Fruit fly (Drosophila melanogaster) whole organism, embryonic: ENCODE data around the gene CG13026.

Experiments used
- Antp ChIP-seq: fragments of 200-800 bp; sonication (Bioruptor generic); optimal IDR thresholded peaks from 3 replicates; lab custom pipeline; 2016; ENCODE audit warnings: missing biosample characterization, missing genetic modification characterization
- Atf3 ChIP-seq: fragments of 200-800 bp; sonication (Bioruptor generic); optimal IDR thresholded peaks from 3 replicates; lab custom pipeline; 2016; ENCODE audit warnings: missing biosample characterization, missing genetic modification characterization
- Atf6 ChIP-seq: fragments of 200-800 bp; sonication (Bioruptor generic); IDR thresholded peaks from 2 replicates; pipeline ENCODE4 v1.3.6; 2022; ENCODE audit warnings: missing biosample characterization, missing genetic modification characterization
- BEAF-32 ChIP-seq: fragments of 200-800 bp; sonication (Bioruptor generic); optimal IDR thresholded peaks from 3 replicates; lab custom pipeline; 2017; ENCODE audit warnings: missing biosample characterization, missing genetic modification characterization, mild to moderate bottlenecking, moderate library complexity, missing genetic modification reagents
- Bgb ChIP-seq: fragments of 200-800 bp; sonication (Bioruptor generic); IDR thresholded peaks from 2 replicates; pipeline ENCODE4 v1.3.6; 2022; ENCODE audit warnings: missing biosample characterization, missing genetic modification characterization; ENCODE audit not compliant: partially characterized antibody
- Bteb2 ChIP-seq: fragments of 200-800 bp; sonication (Bioruptor generic); optimal IDR thresholded peaks from 2 replicates; lab custom pipeline; 2016; ENCODE audit warnings: missing biosample characterization, missing genetic modification characterization
- CG10321 ChIP-seq: fragments of 200-800 bp; sonication (Bioruptor generic); IDR thresholded peaks from 2 replicates; pipeline ENCODE4 v1.3.6; 2022; ENCODE audit warnings: missing biosample characterization, missing genetic modification characterization
- CG15073 ChIP-seq: fragments of 200-800 bp; sonication (Bioruptor generic); optimal IDR thresholded peaks from 2 replicates; lab custom pipeline; 2016; ENCODE audit warnings: missing biosample characterization, missing genetic modification characterization
- CG15601 ChIP-seq: fragments of 200-800 bp; sonication (Bioruptor generic); optimal IDR thresholded peaks from 3 replicates; lab custom pipeline; 2019; ENCODE audit warnings: missing biosample characterization, mild to moderate bottlenecking, missing genetic modification characterization, moderate library complexity
- CG18262 ChIP-seq: fragments of 200-800 bp; optimal IDR thresholded peaks from 3 replicates; lab custom pipeline; 2019; ENCODE audit warnings: missing biosample characterization, mild to moderate bottlenecking, missing genetic modification characterization, moderate library complexity
- CG1832 ChIP-seq: fragments of 200-800 bp; sonication (Bioruptor generic); optimal IDR thresholded peaks from 2 replicates; lab custom pipeline; 2017; ENCODE audit warnings: missing biosample characterization, mild to moderate bottlenecking, missing genetic modification characterization, inconsistent platforms
- CG2889 ChIP-seq: fragments of 200-800 bp; sonication (Bioruptor generic); IDR thresholded peaks from 3 replicates; pipeline ENCODE4 v1.3.6; 2022; ENCODE audit warnings: missing biosample characterization, missing genetic modification characterization
- CG6175 ChIP-seq: fragments of 200-800 bp; sonication (Bioruptor generic); IDR thresholded peaks from 3 replicates; pipeline ENCODE4 v1.3.6; 2022; ENCODE audit warnings: missing biosample characterization, missing genetic modification characterization
- CG7928 ChIP-seq: fragments of 200-800 bp; sonication (Bioruptor generic); optimal IDR thresholded peaks from 2 replicates; lab custom pipeline; 2017; ENCODE audit warnings: missing biosample characterization, mild to moderate bottlenecking, missing genetic modification characterization
- Dfd ChIP-seq, 2 experiments: fragments of >200 bp; optimal IDR thresholded peaks; 2 replicates each; lab custom pipeline; 2017; ENCODE audit warnings: missing biosample characterization in 2 of 2, missing genetic modification characterization in 2 of 2
- Fer1 ChIP-seq: fragments of 200-800 bp; sonication (Bioruptor generic); optimal IDR thresholded peaks from 2 replicates; lab custom pipeline; 2017; ENCODE audit warnings: missing biosample characterization, mild to moderate bottlenecking, missing genetic modification characterization
- HmgD ChIP-seq: fragments of 200-800 bp; sonication (Bioruptor generic); optimal IDR thresholded peaks from 3 replicates; lab custom pipeline; 2016; ENCODE audit warnings: missing biosample characterization, missing genetic modification characterization
- Hr3 ChIP-seq: fragments of 200-800 bp; sonication (Bioruptor generic); optimal IDR thresholded peaks from 3 replicates; lab custom pipeline; 2016; ENCODE audit warnings: missing biosample characterization, missing genetic modification characterization
- MBD-R2 ChIP-seq: fragments of 200-800 bp; sonication (Bioruptor generic); IDR thresholded peaks from 2 replicates; pipeline ENCODE4 v1.3.6; 2022; ENCODE audit warnings: missing biosample characterization, missing genetic modification characterization
- Oli ChIP-seq: fragments of 200-800 bp; sonication (Bioruptor generic); optimal IDR thresholded peaks from 2 replicates; lab custom pipeline; 2018; ENCODE audit warnings: missing biosample characterization, mild to moderate bottlenecking, missing genetic modification characterization, moderate library complexity
- Sin3A ChIP-seq: fragments of >200 bp; optimal IDR thresholded peaks from 2 replicates; lab custom pipeline; 2018
- Sox100B ChIP-seq: fragments of 200-800 bp; sonication (Bioruptor generic); optimal IDR thresholded peaks from 3 replicates; lab custom pipeline; 2018; ENCODE audit warnings: missing biosample characterization, mild to moderate bottlenecking, missing genetic modification characterization
- amos ChIP-seq: fragments of 200-800 bp; sonication (Bioruptor generic); IDR thresholded peaks from 2 replicates; pipeline ENCODE4 v1.3.6; 2022; ENCODE audit warnings: missing biosample characterization, missing genetic modification characterization; ENCODE audit not compliant: partially characterized antibody
- chn ChIP-seq: fragments of 200-800 bp; sonication (Bioruptor generic); optimal IDR thresholded peaks from 2 replicates; lab custom pipeline; 2016; ENCODE audit warnings: missing biosample characterization, missing genetic modification characterization
- crc ChIP-seq: fragments of 200-800 bp; sonication (Bioruptor generic); optimal IDR thresholded peaks from 2 replicates; lab custom pipeline; 2016; ENCODE audit warnings: missing biosample characterization, missing genetic modification characterization
- cwo ChIP-seq: fragments of 200-800 bp; sonication (Bioruptor generic); optimal IDR thresholded peaks from 3 replicates; lab custom pipeline; 2017; ENCODE audit warnings: missing biosample characterization, missing genetic modification characterization, mild to moderate bottlenecking, moderate library complexity, missing genetic modification reagents
- danr ChIP-seq: fragments of 200-800 bp; sonication (Bioruptor generic); IDR thresholded peaks from 2 replicates; pipeline ENCODE4 v1.3.6; 2022; ENCODE audit warnings: missing biosample characterization, missing genetic modification characterization
- dimm ChIP-seq: fragments of 200-800 bp; sonication (Bioruptor generic); IDR thresholded peaks from 2 replicates; pipeline ENCODE4 v1.3.6; 2022; ENCODE audit warnings: missing biosample characterization, missing genetic modification characterization
- dmrt11E ChIP-seq: fragments of 200-800 bp; sonication (Bioruptor generic); optimal IDR thresholded peaks from 3 replicates; lab custom pipeline; 2018; ENCODE audit warnings: missing biosample characterization, mild to moderate bottlenecking, missing genetic modification characterization, moderate library complexity
- gem ChIP-seq: fragments of 200-800 bp; sonication (Bioruptor generic); optimal IDR thresholded peaks from 2 replicates; lab custom pipeline; 2019; ENCODE audit warnings: missing biosample characterization, mild to moderate bottlenecking, missing genetic modification characterization, moderate library complexity
- h ChIP-seq: fragments of >200 bp; optimal IDR thresholded peaks from 2 replicates; lab custom pipeline; 2017
- hkb ChIP-seq, 2 experiments: fragments of 200-800 bp in 1 of 2; fragments of >200 bp in 1 of 2; sonication (Bioruptor generic) in 1 of 2; IDR thresholded peaks in 1 of 2; optimal IDR thresholded peaks in 1 of 2; 2 replicates each; pipeline versions ENCODE4 v1.3.6 to Lab custom; 2017 to 2022; ENCODE audit warnings: missing biosample characterization in 1 of 2, missing genetic modification characterization in 1 of 2
- kah ChIP-seq: fragments of 200-800 bp; sonication (Bioruptor generic); optimal IDR thresholded peaks from 2 replicates; lab custom pipeline; 2018; ENCODE audit warnings: missing biosample characterization, mild to moderate bottlenecking, missing genetic modification characterization
- mam ChIP-seq: fragments of 200-800 bp; sonication (Bioruptor generic); optimal IDR thresholded peaks from 3 replicates; lab custom pipeline; 2016; ENCODE audit warnings: missing biosample characterization, missing genetic modification characterization
- mirr ChIP-seq: fragments of 200-800 bp; sonication (Bioruptor generic); optimal IDR thresholded peaks from 3 replicates; lab custom pipeline; 2018; ENCODE audit warnings: missing biosample characterization, mild to moderate bottlenecking, missing genetic modification characterization
- odd ChIP-seq: fragments of 200-800 bp; sonication (Bioruptor generic); optimal IDR thresholded peaks from 2 replicates; lab custom pipeline; 2017; ENCODE audit warnings: missing biosample characterization, mild to moderate bottlenecking, missing genetic modification characterization
- onecut ChIP-seq: fragments of 200-800 bp; sonication (Bioruptor generic); IDR thresholded peaks from 2 replicates; pipeline ENCODE4 v1.3.6; 2022; ENCODE audit warnings: missing biosample characterization, missing genetic modification characterization
- pho ChIP-seq: fragments of 200-800 bp; sonication (Bioruptor generic); optimal IDR thresholded peaks from 2 replicates; lab custom pipeline; 2016; ENCODE audit warnings: missing biosample characterization, missing genetic modification characterization
- pros ChIP-seq: fragments of 200-800 bp; sonication (Bioruptor generic); optimal IDR thresholded peaks from 3 replicates; lab custom pipeline; 2019; ENCODE audit warnings: missing biosample characterization, mild to moderate bottlenecking, missing genetic modification characterization, moderate library complexity
- sc ChIP-seq, 3 experiments: fragments of >200 bp in 2 of 3; fragments of 200-800 bp in 1 of 3; sonication (Bioruptor generic) in 1 of 3; optimal IDR thresholded peaks; 2 replicates in 2 of 3; 3 replicates in 1 of 3; lab custom pipeline; 2017; ENCODE audit warnings: mild to moderate bottlenecking in 1 of 3, missing biosample characterization in 1 of 3, missing genetic modification characterization in 1 of 3, missing genetic modification reagents in 1 of 3
- seq ChIP-seq: fragments of 200-800 bp; sonication (Bioruptor generic); IDR thresholded peaks from 2 replicates; pipeline ENCODE4 v1.3.6; 2022; ENCODE audit warnings: missing biosample characterization, missing genetic modification characterization
- tna ChIP-seq: fragments of 200-800 bp; sonication (Bioruptor generic); IDR thresholded peaks from 2 replicates; pipeline ENCODE4 v1.3.6; 2022; ENCODE audit warnings: missing biosample characterization, missing genetic modification characterization; ENCODE audit not compliant: partially characterized antibody
- trh ChIP-seq: fragments of 200-800 bp; sonication (Bioruptor generic); optimal IDR thresholded peaks from 2 replicates; lab custom pipeline; 2016; ENCODE audit warnings: missing biosample characterization, missing genetic modification characterization
- zen ChIP-seq: fragments of 200-800 bp; sonication (Bioruptor generic); optimal IDR thresholded peaks from 3 replicates; lab custom pipeline; 2018; ENCODE audit warnings: missing biosample characterization, mild to moderate bottlenecking, missing genetic modification characterization, moderate library complexity

The CG13026 gene

dm6 chr3L:16712371-16712770, 13.6 kb downstream of the CG13026 start (continued):
- TF ChIP-seq pho = no peak
- no peak for TF ChIP-seq odd (GFP tag; lab: Kevin White, UChicago)
- TF ChIP-seq trh (GFP tag; lab: Kevin White, UChicago) = no peak
- TF ChIP-seq HmgD (GFP tag; lab: Kevin White, UChicago) = no peak
- TF ChIP-seq Atf6 (GFP tag; lab: Robert Waterston, UW) = no peak
- peak; percentile 35 for TF ChIP-seq zen
- TF ChIP-seq kah (GFP tag; lab: Kevin White, UChicago) = no peak
- TF ChIP-seq Atf3 = no peak
- TF ChIP-seq BEAF-32 (GFP tag; lab: Kevin White, UChicago) = no peak
- TF ChIP-seq Hr3 (GFP tag; lab: Kevin White, UChicago) = no peak
- TF ChIP-seq crc (GFP tag; lab: Kevin White, UChicago) = no peak
- TF ChIP-seq Bteb2 (GFP tag; lab: Kevin White, UChicago) = no peak
- TF ChIP-seq chn = peak; percentile 11
- no peak for TF ChIP-seq danr (GFP tag; lab: Robert Waterston, UW)
- no peak for TF ChIP-seq CG6175 (GFP tag; lab: Robert Waterston, UW)
- TF ChIP-seq CG18262 (tag; lab: Kevin White, UChicago) = no peak
- no peak for TF ChIP-seq Bgb (GFP tag; lab: Robert Waterston, UW)
- TF ChIP-seq tna (GFP tag; lab: Robert Waterston, UW) = no peak
- TF ChIP-seq pros (GFP tag; lab: Kevin White, UChicago) = peak; percentile 40
- no peak for TF ChIP-seq CG15601 (tag; lab: Kevin White, UChicago)
- TF ChIP-seq dimm (GFP tag; lab: Robert Waterston, UW) = no peak
- no peak for TF ChIP-seq CG15073 (GFP tag; lab: Kevin White, UChicago)
- no peak for TF ChIP-seq Sin3A
- no peak for TF ChIP-seq dmrt11E (tag; lab: Kevin White, UChicago)
- no peak for TF ChIP-seq mirr (GFP tag; lab: Kevin White, UChicago)
- TF ChIP-seq h (lab: Kevin White, UChicago) = no peak
- TF ChIP-seq Oli (tag; lab: Kevin White, UChicago) = no peak
- no peak for TF ChIP-seq CG7928 (GFP tag; lab: Kevin White, UChicago)
- TF ChIP-seq CG2889 (GFP tag; lab: Robert Waterston, UW) = no peak
- no peak for TF ChIP-seq Dfd (GFP tag; optimal IDR thresholded peaks at IDR 0.05; lab: Kevin White, UChicago)
- no peak for TF ChIP-seq amos
- TF ChIP-seq sc (optimal IDR thresholded peaks at IDR 0.05; lab: Kevin White, UChicago) = no peak
- no peak for TF ChIP-seq sc (GFP tag; optimal IDR thresholded peaks at IDR 0.05; lab: Kevin White, UChicago)
- no peak for TF ChIP-seq seq
- peak; percentile 100 for TF ChIP-seq onecut (GFP tag; lab: Robert Waterston, UW)
- TF ChIP-seq CG10321 = peak; percentile 11; the same call in 1 of the 2 replicates
- no peak for TF ChIP-seq mam
- no peak for TF ChIP-seq Fer1 (GFP tag; lab: Kevin White, UChicago)
- no peak for TF ChIP-seq gem (tag; lab: Kevin White, UChicago)
- peak; percentile 64 for TF ChIP-seq CG1832 (GFP tag; lab: Kevin White, UChicago)
- peak; percentile 56; the same call in 1 of the 2 replicates for TF ChIP-seq MBD-R2 (GFP tag; lab: Robert Waterston, UW)
- TF ChIP-seq hkb (optimal IDR thresholded peaks at IDR 0.05; lab: Kevin White, UChicago) = peak; percentile 25
- no peak for TF ChIP-seq hkb (GFP tag; IDR thresholded peaks at IDR 0.05; lab: Robert Waterston, UW)
- no peak for TF ChIP-seq Sox100B (GFP tag; lab: Kevin White, UChicago)
- no peak for TF ChIP-seq Antp
- TF ChIP-seq cwo = no peak
